Fruit fly (Drosophila melanogaster) whole organism, embryonic: ENCODE results near the gene CG43127.

ENCODE experiments used
- CG1024 ChIP-seq: fragments of 200-800 bp; sonication (Bioruptor generic); IDR thresholded peaks from 2 replicates; pipeline ENCODE4 v1.3.6; 2022; ENCODE audit warnings: missing biosample characterization, missing genetic modification characterization
- CG11456 ChIP-seq: fragments of 200-800 bp; sonication (Bioruptor generic); IDR thresholded peaks from 3 replicates; pipeline ENCODE4 v1.3.6; 2022; ENCODE audit warnings: missing biosample characterization, missing genetic modification characterization
- CG11696 ChIP-seq: fragments of 200-800 bp; sonication (Bioruptor generic); IDR thresholded peaks from 2 replicates; pipeline ENCODE4 v1.3.6; 2022; ENCODE audit warnings: missing biosample characterization, missing genetic modification characterization
- CG12071 ChIP-seq: fragments of 200-800 bp; sonication (Bioruptor generic); optimal IDR thresholded peaks from 3 replicates; lab custom pipeline; 2018; ENCODE audit warnings: missing biosample characterization, mild to moderate bottlenecking, missing genetic modification characterization
- CG12744 ChIP-seq: fragments of 200-800 bp; sonication (Bioruptor generic); optimal IDR thresholded peaks from 2 replicates; lab custom pipeline; 2016; ENCODE audit warnings: missing biosample characterization, missing genetic modification characterization
- CG13775 ChIP-seq: fragments of 200-800 bp; sonication (Bioruptor generic); optimal IDR thresholded peaks from 3 replicates; lab custom pipeline; 2017; ENCODE audit warnings: missing biosample characterization, mild to moderate bottlenecking, missing genetic modification characterization
- CG14050 ChIP-seq: fragments of 200-800 bp; sonication (Bioruptor generic); IDR thresholded peaks from 3 replicates; pipeline ENCODE4 v1.3.6; 2022; ENCODE audit warnings: missing biosample characterization, missing genetic modification characterization
- CG17186 ChIP-seq: fragments of 200-800 bp; sonication (Bioruptor generic); optimal IDR thresholded peaks from 3 replicates; lab custom pipeline; 2017; ENCODE audit warnings: missing biosample characterization, missing genetic modification reagents, missing genetic modification characterization
- CG17568 ChIP-seq: fragments of 200-800 bp; sonication (Bioruptor generic); optimal IDR thresholded peaks from 2 replicates; lab custom pipeline; 2018; ENCODE audit warnings: missing biosample characterization, mild to moderate bottlenecking, missing genetic modification characterization, moderate library complexity
- CG17912 ChIP-seq: fragments of 200-800 bp; sonication (Bioruptor generic); optimal IDR thresholded peaks from 2 replicates; lab custom pipeline; 2018; ENCODE audit warnings: missing biosample characterization, mild to moderate bottlenecking, missing genetic modification characterization
- CG2116 ChIP-seq: fragments of 200-800 bp; sonication (Bioruptor generic); optimal IDR thresholded peaks from 3 replicates; lab custom pipeline; 2018; ENCODE audit warnings: missing biosample characterization, mild to moderate bottlenecking, missing genetic modification characterization
- CG31224 ChIP-seq: fragments of 200-800 bp; sonication (Bioruptor generic); IDR thresholded peaks from 2 replicates; pipeline ENCODE4 v1.3.6; 2022; ENCODE audit warnings: missing biosample characterization, missing genetic modification characterization
- CG32532 ChIP-seq: fragments of 200-800 bp; sonication (Bioruptor generic); IDR thresholded peaks from 2 replicates; pipeline ENCODE4 v1.3.6; 2022; ENCODE audit warnings: missing biosample characterization, missing genetic modification characterization
- CG6272 ChIP-seq: fragments of 200-800 bp; sonication (Bioruptor generic); IDR thresholded peaks from 2 replicates; pipeline ENCODE4 v1.3.6; 2022; ENCODE audit warnings: missing biosample characterization, missing genetic modification characterization
- CG6765 ChIP-seq: fragments of 200-800 bp; sonication (Bioruptor generic); optimal IDR thresholded peaks from 3 replicates; lab custom pipeline; 2017; ENCODE audit warnings: missing biosample characterization, mild to moderate bottlenecking, missing genetic modification characterization
- CG8388 ChIP-seq: fragments of 200-800 bp; sonication (Bioruptor generic); optimal IDR thresholded peaks from 2 replicates; lab custom pipeline; 2019; ENCODE audit warnings: missing biosample characterization, mild to moderate bottlenecking, missing genetic modification characterization, moderate library complexity
- CG8924 ChIP-seq: fragments of 200-800 bp; optimal IDR thresholded peaks from 3 replicates; lab custom pipeline; 2019; ENCODE audit warnings: missing biosample characterization, mild to moderate bottlenecking, missing genetic modification characterization, moderate library complexity
- CkIIα-i1 ChIP-seq: fragments of 200-800 bp; sonication (Bioruptor generic); IDR thresholded peaks from 2 replicates; pipeline ENCODE4 v1.3.6; 2022; ENCODE audit warnings: missing biosample characterization, missing genetic modification characterization
- Deaf1 ChIP-seq: fragments of 200-800 bp; optimal IDR thresholded peaks from 3 replicates; lab custom pipeline; 2019; ENCODE audit warnings: missing biosample characterization, mild to moderate bottlenecking, missing genetic modification characterization, moderate library complexity
- E2f1 ChIP-seq: fragments of 200-800 bp; sonication (Bioruptor generic); IDR thresholded peaks from 2 replicates; pipeline ENCODE4 v1.3.6; 2022; ENCODE audit warnings: missing biosample characterization, missing genetic modification characterization
- Hr39 ChIP-seq: fragments of >200 bp; optimal IDR thresholded peaks from 2 replicates; lab custom pipeline; 2017
- MBD-R2 ChIP-seq: fragments of 200-800 bp; sonication (Bioruptor generic); IDR thresholded peaks from 2 replicates; pipeline ENCODE4 v1.3.6; 2022; ENCODE audit warnings: missing biosample characterization, missing genetic modification characterization
- Med ChIP-seq: fragments of 200-800 bp; sonication (Bioruptor generic); peaks from one replicate; lab custom pipeline; 2016; ENCODE audit warnings: missing biosample characterization, missing genetic modification characterization, mild to moderate bottlenecking, inconsistent platforms, moderate library complexity
- NK7.1 ChIP-seq: fragments of 200-800 bp; sonication (Bioruptor generic); optimal IDR thresholded peaks from 3 replicates; lab custom pipeline; 2016; ENCODE audit warnings: missing biosample characterization, missing genetic modification characterization
- Opbp ChIP-seq: fragments of 200-800 bp; sonication (Bioruptor generic); IDR thresholded peaks from 3 replicates; pipeline ENCODE4 v1.3.6; 2022; ENCODE audit warnings: missing biosample characterization, missing genetic modification characterization; ENCODE audit not compliant: partially characterized antibody
- Sry-β ChIP-seq: fragments of 200-800 bp; sonication (Bioruptor generic); optimal IDR thresholded peaks from 2 replicates; lab custom pipeline; 2018; ENCODE audit warnings: missing biosample characterization, mild to moderate bottlenecking, missing genetic modification characterization, moderate library complexity
- ap ChIP-seq: fragments of 200-800 bp; sonication (Bioruptor generic); IDR thresholded peaks from 2 replicates; pipeline ENCODE4 v1.3.6; 2022; ENCODE audit warnings: missing biosample characterization, missing genetic modification characterization
- chm ChIP-seq: fragments of 200-800 bp; sonication (Bioruptor generic); IDR thresholded peaks from 2 replicates; pipeline ENCODE4 v1.3.6; 2022; ENCODE audit warnings: missing biosample characterization, missing genetic modification characterization
- disco-r ChIP-seq: fragments of 200-800 bp; sonication (Bioruptor generic); optimal IDR thresholded peaks from 2 replicates; lab custom pipeline; 2016; ENCODE audit warnings: missing biosample characterization, missing genetic modification characterization
- dpn ChIP-seq, 2 experiments: fragments of 200-800 bp; sonication (Bioruptor generic); optimal IDR thresholded peaks; 3 replicates each; lab custom pipeline; 2016; ENCODE audit warnings: missing biosample characterization in 2 of 2, missing genetic modification characterization in 2 of 2
- esg ChIP-seq: fragments of 200-800 bp; sonication (Bioruptor generic); conservative IDR thresholded peaks from 2 replicates; pipeline ENCODE4 v1.3.6; 2022; ENCODE audit warnings: missing biosample characterization, missing genetic modification characterization
- eyg ChIP-seq: fragments of 200-800 bp; sonication (Bioruptor generic); optimal IDR thresholded peaks from 3 replicates; lab custom pipeline; 2016; ENCODE audit warnings: missing biosample characterization, missing genetic modification characterization
- fd3F ChIP-seq: fragments of 200-800 bp; sonication (Bioruptor generic); optimal IDR thresholded peaks from 2 replicates; lab custom pipeline; 2018; ENCODE audit warnings: missing biosample characterization, mild to moderate bottlenecking, missing genetic modification characterization, moderate library complexity
- fd64A ChIP-seq: fragments of 200-800 bp; sonication (Bioruptor generic); optimal IDR thresholded peaks from 3 replicates; lab custom pipeline; 2018; ENCODE audit warnings: missing biosample characterization, mild to moderate bottlenecking, missing genetic modification characterization
- fru ChIP-seq: fragments of >200 bp; optimal IDR thresholded peaks from 2 replicates; lab custom pipeline; 2017
- grau ChIP-seq: fragments of 200-800 bp; optimal IDR thresholded peaks from 3 replicates; lab custom pipeline; 2019; ENCODE audit warnings: missing biosample characterization, mild to moderate bottlenecking, missing genetic modification characterization, moderate library complexity
- gt ChIP-seq: fragments of 200-800 bp; sonication (Bioruptor generic); IDR thresholded peaks from 2 replicates; pipeline ENCODE4 v1.3.6; 2022; ENCODE audit warnings: missing biosample characterization, missing genetic modification characterization
- hbn ChIP-seq: fragments of 200-800 bp; sonication (Bioruptor generic); IDR thresholded peaks from 2 replicates; pipeline ENCODE4 v1.3.6; 2022; ENCODE audit warnings: missing biosample characterization, missing genetic modification characterization; ENCODE audit not compliant: partially characterized antibody
- inv ChIP-seq: fragments of 200-800 bp; sonication (Bioruptor generic); IDR thresholded peaks from 2 replicates; pipeline ENCODE4 v1.3.6; 2022; ENCODE audit warnings: missing biosample characterization, missing genetic modification characterization; ENCODE audit not compliant: partially characterized antibody
- jumu ChIP-seq: fragments of 200-800 bp; sonication (Bioruptor generic); optimal IDR thresholded peaks from 3 replicates; lab custom pipeline; 2016; ENCODE audit warnings: missing biosample characterization, missing genetic modification characterization
- odd ChIP-seq: fragments of 200-800 bp; sonication (Bioruptor generic); optimal IDR thresholded peaks from 2 replicates; lab custom pipeline; 2017; ENCODE audit warnings: missing biosample characterization, mild to moderate bottlenecking, missing genetic modification characterization
- pan ChIP-seq, 4 experiments: fragments of >200 bp in 3 of 4; fragments of 200-800 bp in 1 of 4; sonication (Bioruptor generic) in 1 of 4; optimal IDR thresholded peaks in 3 of 4; IDR thresholded peaks in 1 of 4; 2 replicates each; pipeline versions ENCODE4 v1.3.6 to Lab custom; 2017 to 2022; ENCODE audit warnings: missing biosample characterization in 2 of 4, missing genetic modification characterization in 2 of 4, mixed read lengths in 1 of 4
- pho ChIP-seq: fragments of 200-800 bp; sonication (Bioruptor generic); optimal IDR thresholded peaks from 2 replicates; lab custom pipeline; 2016; ENCODE audit warnings: missing biosample characterization, missing genetic modification characterization
- pnt ChIP-seq: fragments of 200-800 bp; sonication (Bioruptor generic); optimal IDR thresholded peaks from 3 replicates; lab custom pipeline; 2016; ENCODE audit warnings: missing biosample characterization, missing genetic modification characterization
- pum ChIP-seq: fragments of 200-800 bp; sonication (Bioruptor generic); optimal IDR thresholded peaks from 2 replicates; lab custom pipeline; 2016; ENCODE audit warnings: missing biosample characterization, missing genetic modification characterization
- rib ChIP-seq: fragments of 200-800 bp; sonication (Bioruptor generic); IDR thresholded peaks from 2 replicates; pipeline ENCODE4 v1.3.6; 2022; ENCODE audit warnings: missing biosample characterization, missing genetic modification characterization
- sqz ChIP-seq: fragments of 200-800 bp; sonication (Bioruptor generic); optimal IDR thresholded peaks from 3 replicates; lab custom pipeline; 2018; ENCODE audit warnings: missing biosample characterization, mild to moderate bottlenecking, missing genetic modification characterization
- trh ChIP-seq: fragments of 200-800 bp; sonication (Bioruptor generic); optimal IDR thresholded peaks from 2 replicates; lab custom pipeline; 2016; ENCODE audit warnings: missing biosample characterization, missing genetic modification characterization
- zfh1 ChIP-seq: fragments of 200-800 bp; sonication (Bioruptor generic); IDR thresholded peaks from 3 replicates; pipeline ENCODE4 v1.3.6; 2022; ENCODE audit warnings: missing biosample characterization, missing genetic modification characterization

Gene CG43127

dm6 chr3L:10656451-10657198 is 31.2 kb upstream of the CG43127 start (continued):
- TF ChIP-seq dpn (GFP tag; optimal IDR thresholded peaks at IDR 0.05; lab: Kevin White, UChicago) (peak; percentile 32 to 62), Hr39 (lab: Kevin White, UChicago) (no peak), CG31224 (no peak), chm (GFP tag; lab: Robert Waterston, UW) (peak; percentile 23; the same call in 1 of the 2 replicates), CG11456 (no peak; the same call in 2 of the 3 replicates), zfh1 (GFP tag; lab: Robert Waterston, UW) (peak; percentile 14; the same call in 1 of the 3 replicates), pum (GFP tag; lab: Kevin White, UChicago) (peak; percentile 28), trh (GFP tag; lab: Kevin White, UChicago) (peak; percentile 45), CG1024 (GFP tag; lab: Robert Waterston, UW) (peak; percentile 22; the same call in 1 of the 2 replicates), fru (lab: Kevin White, UChicago) (no peak), pho (GFP tag; lab: Kevin White, UChicago) (peak; percentile 42), grau (tag; lab: Kevin White, UChicago) (peak; percentile 43), odd (peak; percentile 70), fd3F (GFP tag; lab: Kevin White, UChicago) (peak; percentile 69), CG14050 (GFP tag; lab: Robert Waterston, UW) (no peak), esg (GFP tag; lab: Robert Waterston, UW) (no peak), CG6272 (GFP tag; lab: Robert Waterston, UW) (no peak), jumu (GFP tag; lab: Kevin White, UChicago) (no peak), CG17568 (GFP tag; lab: Kevin White, UChicago) (peak; percentile 88), CG32532 (GFP tag; lab: Robert Waterston, UW) (peak; percentile 33; the same call in 1 of the 2 replicates), CG12071 (GFP tag; lab: Kevin White, UChicago) (peak; percentile 88), Med (GFP tag; lab: Kevin White, UChicago) (peak; percentile 96), E2f1 (GFP tag; lab: Robert Waterston, UW) (0 out of 2 replicates have a peak, but pooled peaks have one; percentile 14), CG12744 (peak; percentile 53), NK7.1 (GFP tag; lab: Kevin White, UChicago) (peak; percentile 70), eyg (GFP tag; lab: Kevin White, UChicago) (peak; percentile 53), CG8388 (GFP tag; lab: Kevin White, UChicago) (no peak), CG8924 (tag; lab: Kevin White, UChicago) (peak; percentile 59), Deaf1 (tag; lab: Kevin White, UChicago) (no peak), gt (GFP tag; lab: Robert Waterston, UW) (no peak), Opbp (GFP tag; lab: Robert Waterston, UW) (no peak), pan (optimal IDR thresholded peaks at IDR 0.05; lab: Kevin White, UChicago) (no peak), pan (GFP tag; optimal IDR thresholded peaks at IDR 0.05 in 1 of 2, IDR thresholded peaks at IDR 0.05 in 1 of 2) (peak in 1 of 2 experiments; percentile 62), CG6765 (GFP tag; lab: Kevin White, UChicago) (peak; percentile 77), CG11696 (GFP tag; lab: Robert Waterston, UW) (peak; percentile 39; the same call in 1 of the 2 replicates), hbn (no peak), CG17912 (GFP tag; lab: Kevin White, UChicago) (peak; percentile 72), pnt (peak; percentile 41), CG17186 (no peak), fd64A (GFP tag; lab: Kevin White, UChicago) (peak; percentile 85), sqz (peak; percentile 36), Sry-β (GFP tag; lab: Kevin White, UChicago) (peak; percentile 26), inv (GFP tag; lab: Robert Waterston, UW) (no peak), ap (GFP tag; lab: Robert Waterston, UW) (peak; percentile 30; the same call in 1 of the 2 replicates), CG13775 (peak; percentile 13), CkIIα-i1 (GFP tag; lab: Robert Waterston, UW) (no peak), CG2116 (GFP tag; lab: Kevin White, UChicago) (peak; percentile 60), rib (no peak), disco-r (GFP tag; lab: Kevin White, UChicago) (peak; percentile 12), MBD-R2 (GFP tag; lab: Robert Waterston, UW) (peak; percentile 13; the same call in 1 of the 2 replicates)
